Worm (Caenorhabditis elegans) whole organism, L2 larva: ENCODE results near the gene W06F12.3.

ENCODE experiments used
- C34F6.9 ChIP-seq: fragments of 150-350 bp; optimal IDR thresholded peaks from 2 replicates; lab custom pipeline; 2014; ENCODE audit warnings: missing biosample characterization, missing genetic modification characterization
- F13H6.1 ChIP-seq: sonication (generic microtip); optimal IDR thresholded peaks from 2 replicates; lab custom pipeline; 2016; ENCODE audit warnings: missing genetic modification characterization, missing compliant biosample characterization
- R02D3.7 ChIP-seq: fragments of 150-350 bp; optimal IDR thresholded peaks from 2 replicates; lab custom pipeline; 2014; ENCODE audit warnings: missing biosample characterization, missing genetic modification characterization
- Y55F3AM.14 ChIP-seq: fragments of 200-800 bp; sonication (Bioruptor generic); optimal IDR thresholded peaks from 2 replicates; lab custom pipeline; 2018; ENCODE audit warnings: mild to moderate bottlenecking, missing genetic modification characterization, missing compliant biosample characterization
- ZK546.5 ChIP-seq: sonication (generic microtip); optimal IDR thresholded peaks from 2 replicates; lab custom pipeline; 2017; ENCODE audit warnings: missing biosample characterization, missing genetic modification characterization
- alr-1 ChIP-seq: fragments of 150-350 bp; optimal IDR thresholded peaks from 2 replicates; lab custom pipeline; 2014; ENCODE audit warnings: missing biosample characterization, missing genetic modification characterization
- ceh-82 ChIP-seq: fragments of 150-350 bp; optimal IDR thresholded peaks from 2 replicates; lab custom pipeline; 2014; ENCODE audit warnings: missing biosample characterization, missing genetic modification characterization
- crh-2 ChIP-seq: sonication (generic microtip); optimal IDR thresholded peaks from 2 replicates; lab custom pipeline; 2017; ENCODE audit warnings: missing biosample characterization, missing genetic modification characterization
- egl-27 ChIP-seq: sonication (generic microtip); optimal IDR thresholded peaks from 3 replicates; lab custom pipeline; 2017; ENCODE audit warnings: missing biosample characterization, missing genetic modification reagents, missing genetic modification characterization
- elt-3 ChIP-seq: sonication (generic microtip); optimal IDR thresholded peaks from 2 replicates; lab custom pipeline; 2017; ENCODE audit warnings: missing biosample characterization, missing genetic modification characterization
- fos-1 ChIP-seq: fragments of 150-350 bp; optimal IDR thresholded peaks from 2 replicates; lab custom pipeline; 2014; ENCODE audit warnings: missing biosample characterization, missing genetic modification characterization
- gmeb-1 ChIP-seq: fragments of 150-350 bp; optimal IDR thresholded peaks from 2 replicates; lab custom pipeline; 2014; ENCODE audit warnings: missing biosample characterization, missing genetic modification characterization
- lin-13 ChIP-seq: fragments of 150-350 bp; optimal IDR thresholded peaks from 2 replicates; lab custom pipeline; 2014; ENCODE audit warnings: missing biosample characterization, missing genetic modification reagents, missing genetic modification characterization
- lin-39 ChIP-seq: fragments of 150-350 bp; optimal IDR thresholded peaks from 2 replicates; lab custom pipeline; 2014; ENCODE audit warnings: missing biosample characterization, missing genetic modification reagents, missing genetic modification characterization
- lsy-2 ChIP-seq, 2 experiments: fragments of 150-350 bp in 1 of 2; sonication (generic microtip) in 1 of 2; optimal IDR thresholded peaks; 2 replicates each; lab custom pipeline; 2014 to 2017; ENCODE audit warnings: missing biosample characterization in 2 of 2, missing genetic modification characterization in 2 of 2
- mab-5 ChIP-seq: fragments of 150-350 bp; optimal IDR thresholded peaks from 2 replicates; lab custom pipeline; 2014; ENCODE audit warnings: missing biosample characterization, missing genetic modification characterization
- mbf-1 ChIP-seq: sonication (generic microtip); optimal IDR thresholded peaks from 2 replicates; lab custom pipeline; 2017; ENCODE audit warnings: missing biosample characterization, missing genetic modification characterization
- nhr-10 ChIP-seq: sonication (generic microtip); optimal IDR thresholded peaks from 2 replicates; lab custom pipeline; 2017; ENCODE audit warnings: missing biosample characterization, missing genetic modification characterization
- nhr-11 ChIP-seq: fragments of 150-350 bp; optimal IDR thresholded peaks from 2 replicates; lab custom pipeline; 2014; ENCODE audit warnings: missing biosample characterization, missing genetic modification characterization
- nhr-12 ChIP-seq: fragments of 150-350 bp; optimal IDR thresholded peaks from 2 replicates; lab custom pipeline; 2014; ENCODE audit warnings: missing biosample characterization, missing genetic modification characterization
- nhr-129 ChIP-seq: fragments of 150-350 bp; optimal IDR thresholded peaks from 2 replicates; lab custom pipeline; 2014; ENCODE audit warnings: missing biosample characterization, missing genetic modification characterization
- nhr-21 ChIP-seq: fragments of 150-350 bp; optimal IDR thresholded peaks from 2 replicates; lab custom pipeline; 2014; ENCODE audit warnings: missing biosample characterization, missing genetic modification characterization
- nhr-23 ChIP-seq: fragments of 150-350 bp; optimal IDR thresholded peaks from 2 replicates; lab custom pipeline; 2014; ENCODE audit warnings: missing biosample characterization, missing genetic modification reagents, missing genetic modification characterization
- nhr-237 ChIP-seq: fragments of 150-350 bp; optimal IDR thresholded peaks from 2 replicates; lab custom pipeline; 2014; ENCODE audit warnings: missing biosample characterization, missing genetic modification characterization
- nhr-25 ChIP-seq: fragments of 150-350 bp; sonication (generic microtip); optimal IDR thresholded peaks from 3 replicates; lab custom pipeline; 2014; ENCODE audit warnings: missing biosample characterization, missing genetic modification characterization
- nhr-77 ChIP-seq: fragments of 150-350 bp; optimal IDR thresholded peaks from 2 replicates; lab custom pipeline; 2014; ENCODE audit warnings: missing biosample characterization, missing genetic modification characterization
- peb-1 ChIP-seq: fragments of 150-350 bp; optimal IDR thresholded peaks from 2 replicates; lab custom pipeline; 2014; ENCODE audit warnings: missing biosample characterization, missing genetic modification characterization
- sem-4 ChIP-seq: fragments of 150-350 bp; optimal IDR thresholded peaks from 2 replicates; lab custom pipeline; 2014; ENCODE audit warnings: missing biosample characterization, missing genetic modification reagents, missing genetic modification characterization
- skn-1 ChIP-seq: sonication (generic microtip); optimal IDR thresholded peaks from 2 replicates; lab custom pipeline; 2017; ENCODE audit warnings: missing biosample characterization, missing genetic modification characterization
- sma-3 ChIP-seq: sonication (generic microtip); optimal IDR thresholded peaks from 2 replicates; lab custom pipeline; 2016; ENCODE audit warnings: missing genetic modification reagents, missing genetic modification characterization, missing compliant biosample characterization
- sma-9 ChIP-seq, 2 experiments: fragments of 150-350 bp in 1 of 2; sonication (generic microtip) in 1 of 2; optimal IDR thresholded peaks; 2 replicates each; lab custom pipeline; 2014 to 2016; ENCODE audit warnings: missing genetic modification characterization in 2 of 2, mild to moderate bottlenecking in 1 of 2, missing biosample characterization in 1 of 2, missing compliant biosample characterization in 1 of 2, missing genetic modification reagents in 1 of 2, moderate library complexity in 1 of 2
- unc-39 ChIP-seq: fragments of 150-350 bp; optimal IDR thresholded peaks from 2 replicates; lab custom pipeline; 2014; ENCODE audit warnings: missing biosample characterization, missing genetic modification characterization
- unc-55 ChIP-seq: fragments of 150-350 bp; sonication (generic microtip); optimal IDR thresholded peaks from 3 replicates; lab custom pipeline; 2014; ENCODE audit warnings: missing biosample characterization, missing genetic modification reagents, missing genetic modification characterization
- unc-62 ChIP-seq: fragments of 150-350 bp; optimal IDR thresholded peaks from 2 replicates; lab custom pipeline; 2014; ENCODE audit warnings: missing biosample characterization, missing genetic modification reagents, missing genetic modification characterization
- zag-1 ChIP-seq: fragments of 150-350 bp; optimal IDR thresholded peaks from 2 replicates; lab custom pipeline; 2014; ENCODE audit warnings: missing biosample characterization, missing genetic modification characterization
- ztf-11 ChIP-seq: sonication (generic microtip); optimal IDR thresholded peaks from 2 replicates; lab custom pipeline; 2017; ENCODE audit warnings: missing biosample characterization, missing genetic modification characterization
- ztf-4 ChIP-seq: fragments of 150-350 bp; optimal IDR thresholded peaks from 2 replicates; lab custom pipeline; 2014; ENCODE audit warnings: missing biosample characterization, missing genetic modification characterization

The W06F12.3 gene

DNA sequence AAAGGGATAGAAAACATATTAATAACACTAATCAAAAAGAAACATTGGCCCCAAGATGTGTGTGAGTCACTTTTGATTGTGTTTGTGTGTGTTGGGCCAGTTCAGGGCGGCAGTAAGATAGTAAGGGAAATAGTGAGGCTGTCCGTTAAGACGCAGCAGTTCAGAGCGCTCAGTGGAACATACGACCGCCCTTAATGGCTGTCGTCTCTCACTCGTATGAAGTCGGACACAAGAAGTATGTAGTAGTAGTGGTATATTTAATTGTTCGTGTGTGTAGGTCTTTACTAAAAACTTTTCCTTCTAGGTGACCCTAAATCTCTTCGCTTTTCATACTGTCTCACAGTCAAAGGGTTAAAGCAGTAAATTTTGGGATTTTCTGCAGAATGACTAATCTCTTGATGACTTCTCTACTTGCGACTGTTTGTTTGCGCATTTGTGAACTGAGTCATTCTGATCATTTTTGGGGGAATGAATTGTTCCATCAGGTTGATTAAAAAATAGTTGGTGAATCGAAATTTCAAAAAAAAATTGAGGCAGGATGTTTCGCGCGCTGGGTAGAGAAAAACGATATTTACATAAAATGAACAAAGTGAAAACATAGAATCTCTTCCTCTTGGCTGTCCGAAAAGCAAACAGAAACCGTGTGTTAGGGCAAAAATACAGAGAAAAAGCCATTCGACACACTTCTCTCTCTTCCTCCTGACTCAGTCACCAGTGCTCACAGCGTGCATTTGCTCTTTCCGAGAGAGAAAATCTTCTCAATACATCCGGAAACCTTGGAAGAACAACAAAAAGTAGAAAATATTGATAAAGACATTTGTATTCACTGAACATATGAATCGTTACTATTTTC lies 28.7 kb downstream of the W06F12.3 start (continued):
- TF ChIP-seq elt-3 (tag; lab: Kevin White, UChicago): no peak
- no peak for TF ChIP-seq zag-1
- TF ChIP-seq ZK546.5 (tag; lab: Kevin White, UChicago): no peak
- TF ChIP-seq sem-4 (tag; lab: Kevin White, UChicago): no peak
- TF ChIP-seq F13H6.1: peak; percentile 10
- no peak for TF ChIP-seq nhr-12 (tag; lab: Kevin White, UChicago)
- TF ChIP-seq unc-62: no peak
- no peak for TF ChIP-seq unc-39 (tag; lab: Kevin White, UChicago)
- no peak for TF ChIP-seq nhr-11
- TF ChIP-seq nhr-237: no peak
- no peak for TF ChIP-seq lin-39
- peak; percentile 18 for TF ChIP-seq Y55F3AM.14
- no peak for TF ChIP-seq nhr-10 (tag; lab: Kevin White, UChicago)
- no peak for TF ChIP-seq egl-27
- no peak for TF ChIP-seq mab-5
- no peak for TF ChIP-seq lin-13
- TF ChIP-seq R02D3.7 (tag; lab: Kevin White, UChicago): no peak
- no peak for TF ChIP-seq nhr-23 (tag; lab: Kevin White, UChicago)
- TF ChIP-seq ceh-82 (tag; lab: Kevin White, UChicago): no peak

- TF ChIP-seq ztf-4 (tag; lab: Kevin White, UChicago) (no peak), nhr-12 (tag; lab: Kevin White, UChicago) (no peak), elt-3 (tag; lab: Kevin White, UChicago) (no peak), mbf-1 (no peak), nhr-237 (no peak), Y55F3AM.14 (no peak), nhr-77 (no peak), C34F6.9 (tag; lab: Kevin White, UChicago) (no peak), sem-4 (tag; lab: Kevin White, UChicago) (no peak), nhr-21 (no peak), ztf-11 (tag; lab: Kevin White, UChicago) (no peak), peb-1 (tag; lab: Kevin White, UChicago) (no peak), alr-1 (tag; lab: Kevin White, UChicago) (no peak), unc-55 (GFP tag; lab: Kevin White, UChicago) (no peak), zag-1 (no peak), skn-1 (tag; lab: Kevin White, UChicago) (no peak), nhr-10 (tag; lab: Kevin White, UChicago) (no peak)
Observed at ce11 chrIII:13765782-13766181, 31.0 kb downstream of the W06F12.3 start.

ce11 chrIII:13766704-13767323 lies 32.0 kb downstream of the W06F12.3 start:
- no peak for TF ChIP-seq mbf-1
- TF ChIP-seq fos-1: peak; percentile 73
- peak; percentile 12 for TF ChIP-seq nhr-25 (tag; lab: Kevin White, UChicago)
- TF ChIP-seq nhr-21: peak; percentile 23
- TF ChIP-seq crh-2: peak; percentile 39
- peak; percentile 39 for TF ChIP-seq gmeb-1 (tag; lab: Kevin White, UChicago)
- no peak for TF ChIP-seq mab-5
- TF ChIP-seq F13H6.1: peak; percentile 37
- TF ChIP-seq nhr-129 (tag; lab: Kevin White, UChicago): peak; percentile 28
- TF ChIP-seq lsy-2 (tag; optimal IDR thresholded peaks at IDR 0.05; lab: Kevin White, UChicago): peak in 1 of 2 experiments; percentile 3
- peak; percentile 62 for TF ChIP-seq sma-9 (GFP tag; optimal IDR thresholded peaks at IDR 0.05; lab: Kevin White, UChicago)
- TF ChIP-seq sma-9 (tag; optimal IDR thresholded peaks at IDR 0.05; lab: Kevin White, UChicago): no peak
- peak; percentile 27 for TF ChIP-seq sma-3 (GFP tag; lab: Kevin White, UChicago)
- no peak for TF ChIP-seq nhr-237
